Worm (Caenorhabditis elegans) whole organism, L1 larva: ENCODE data around the gene uggt-1.

ENCODE experiments used
- C16A3.4 ChIP-seq: fragments of 150-350 bp; optimal IDR thresholded peaks from 2 replicates; lab custom pipeline; 2014; ENCODE audit warnings: missing biosample characterization, missing genetic modification characterization
- C34B4.2 ChIP-seq: sonication (generic microtip); optimal IDR thresholded peaks from 2 replicates; lab custom pipeline; 2017; ENCODE audit warnings: mild to moderate bottlenecking, missing genetic modification characterization, missing compliant biosample characterization
- F16B12.6 ChIP-seq: fragments of 150-350 bp; optimal IDR thresholded peaks from 2 replicates; lab custom pipeline; 2014; ENCODE audit warnings: missing biosample characterization, missing genetic modification characterization
- Y116A8C.19 ChIP-seq: sonication (generic microtip); optimal IDR thresholded peaks from 2 replicates; lab custom pipeline; 2016; ENCODE audit warnings: missing compliant biosample characterization, missing genetic modification characterization, borderline replicate concordance
- ama-1 ChIP-seq: fragments of 150-350 bp; optimal IDR thresholded peaks from 2 replicates; lab custom pipeline; 2014
- blmp-1 ChIP-seq: fragments of 150-350 bp; optimal IDR thresholded peaks from 2 replicates; lab custom pipeline; 2014; ENCODE audit warnings: missing biosample characterization, missing genetic modification characterization
- ceh-8 ChIP-seq: fragments of 200-800 bp; sonication (Bioruptor generic); optimal IDR thresholded peaks from 2 replicates; lab custom pipeline; 2018; ENCODE audit warnings: mild to moderate bottlenecking, missing genetic modification characterization, moderate library complexity, missing compliant biosample characterization
- ceh-82 ChIP-seq, 3 experiments: fragments of 150-350 bp in 1 of 3; sonication (generic microtip) in 2 of 3; optimal IDR thresholded peaks; 2 replicates each; lab custom pipeline; 2014 to 2017; ENCODE audit warnings: missing biosample characterization in 3 of 3, missing genetic modification characterization in 3 of 3
- ces-1 ChIP-seq: fragments of 150-350 bp; optimal IDR thresholded peaks from 2 replicates; lab custom pipeline; 2014; ENCODE audit warnings: missing biosample characterization, missing genetic modification reagents, missing genetic modification characterization
- dpl-1 ChIP-seq, 3 experiments: fragments of 150-350 bp in 2 of 3; sonication (generic microtip) in 1 of 3; optimal IDR thresholded peaks; 2 replicates each; lab custom pipeline; 2014 to 2017; ENCODE audit warnings: missing biosample characterization in 3 of 3, missing genetic modification characterization in 3 of 3, missing genetic modification reagents in 3 of 3
- dsc-1 ChIP-seq: sonication (generic microtip); optimal IDR thresholded peaks from 2 replicates; lab custom pipeline; 2016; ENCODE audit warnings: mild to moderate bottlenecking, missing genetic modification characterization, missing compliant biosample characterization
- efl-3 ChIP-seq: fragments of 200-800 bp; sonication (Bioruptor generic); optimal IDR thresholded peaks from 2 replicates; lab custom pipeline; 2018; ENCODE audit warnings: mild to moderate bottlenecking, missing genetic modification characterization, missing compliant biosample characterization
- ets-5 ChIP-seq: fragments of 200-800 bp; sonication (Bioruptor generic); IDR thresholded peaks from 2 replicates; pipeline ENCODE4 v1.3.6; 2022; ENCODE audit warnings: missing genetic modification characterization, missing compliant biosample characterization
- fkh-4 ChIP-seq: sonication (generic microtip); optimal IDR thresholded peaks from 2 replicates; lab custom pipeline; 2016; ENCODE audit warnings: missing compliant biosample characterization, missing genetic modification characterization, borderline replicate concordance
- fos-1 ChIP-seq: fragments of 150-350 bp; optimal IDR thresholded peaks from 2 replicates; lab custom pipeline; 2014; ENCODE audit warnings: missing biosample characterization, missing genetic modification characterization
- irx-1 ChIP-seq: sonication (generic microtip); optimal IDR thresholded peaks from 2 replicates; lab custom pipeline; 2016; ENCODE audit warnings: missing genetic modification characterization, missing compliant biosample characterization
- lin-14 ChIP-seq: fragments of 200-800 bp; sonication (Bioruptor generic); optimal IDR thresholded peaks from 2 replicates; lab custom pipeline; 2018; ENCODE audit warnings: mild to moderate bottlenecking, missing genetic modification characterization, moderate library complexity, missing compliant biosample characterization
- lin-15B ChIP-seq: fragments of 150-350 bp; sonication (generic microtip); optimal IDR thresholded peaks from 3 replicates; lab custom pipeline; 2014; ENCODE audit warnings: missing biosample characterization, missing genetic modification characterization
- lin-35 ChIP-seq, 2 experiments: fragments of 150-350 bp; optimal IDR thresholded peaks; 2 replicates each; lab custom pipeline; 2014; ENCODE audit warnings: missing biosample characterization in 2 of 2, missing genetic modification characterization in 2 of 2, missing genetic modification reagents in 2 of 2
- lir-3 ChIP-seq: sonication (generic microtip); optimal IDR thresholded peaks from 2 replicates; lab custom pipeline; 2016; ENCODE audit warnings: mild to moderate bottlenecking, missing genetic modification characterization, moderate library complexity, missing compliant biosample characterization; ENCODE audit not compliant: poor library complexity
- lsy-2 ChIP-seq, 2 experiments: fragments of 150-350 bp; optimal IDR thresholded peaks; 2 replicates each; lab custom pipeline; 2014; ENCODE audit warnings: missing biosample characterization in 2 of 2, missing genetic modification characterization in 2 of 2
- mdl-1 ChIP-seq, 2 experiments: fragments of 150-350 bp; optimal IDR thresholded peaks; 2 replicates each; lab custom pipeline; 2014 to 2017; ENCODE audit warnings: missing biosample characterization in 2 of 2, missing genetic modification characterization in 2 of 2, inconsistent platforms in 1 of 2
- mef-2 ChIP-seq: fragments of 150-350 bp; optimal IDR thresholded peaks from 2 replicates; lab custom pipeline; 2014; ENCODE audit warnings: missing biosample characterization, missing genetic modification characterization
- mep-1 ChIP-seq: fragments of 150-350 bp; optimal IDR thresholded peaks from 2 replicates; lab custom pipeline; 2014; ENCODE audit warnings: missing biosample characterization, missing genetic modification characterization
- nhr-11 ChIP-seq: fragments of 150-350 bp; optimal IDR thresholded peaks from 2 replicates; lab custom pipeline; 2014; ENCODE audit warnings: missing biosample characterization, missing genetic modification characterization
- nhr-12 ChIP-seq: sonication (generic microtip); optimal IDR thresholded peaks from 2 replicates; lab custom pipeline; 2017; ENCODE audit warnings: missing biosample characterization, missing genetic modification characterization
- nhr-20 ChIP-seq: sonication (generic microtip); optimal IDR thresholded peaks from 2 replicates; lab custom pipeline; 2016; ENCODE audit warnings: mild to moderate bottlenecking, missing genetic modification characterization, missing compliant biosample characterization
- nhr-237 ChIP-seq: fragments of 150-350 bp; optimal IDR thresholded peaks from 2 replicates; lab custom pipeline; 2014; ENCODE audit warnings: missing biosample characterization, missing genetic modification characterization
- nhr-47 ChIP-seq: sonication (generic microtip); optimal IDR thresholded peaks from 2 replicates; lab custom pipeline; 2016; ENCODE audit warnings: mild to moderate bottlenecking, missing genetic modification characterization, moderate library complexity, missing compliant biosample characterization
- nhr-71 ChIP-seq: sonication (generic microtip); optimal IDR thresholded peaks from 2 replicates; lab custom pipeline; 2016; ENCODE audit warnings: mild to moderate bottlenecking, missing genetic modification characterization, moderate library complexity, missing compliant biosample characterization
- nhr-84 ChIP-seq: sonication (generic microtip); optimal IDR thresholded peaks from 2 replicates; lab custom pipeline; 2017; ENCODE audit warnings: missing biosample characterization, missing genetic modification characterization
- nhr-90 ChIP-seq: sonication (generic microtip); optimal IDR thresholded peaks from 2 replicates; lab custom pipeline; 2016; ENCODE audit warnings: mild to moderate bottlenecking, missing genetic modification characterization, missing compliant biosample characterization; ENCODE audit not compliant: poor library complexity
- pag-3 ChIP-seq: sonication (generic microtip); optimal IDR thresholded peaks from 2 replicates; lab custom pipeline; 2017; ENCODE audit warnings: missing genetic modification characterization, mild to moderate bottlenecking, missing compliant biosample characterization, antibody characterized with exemption, borderline replicate concordance; ENCODE audit not compliant: insufficient read depth
- pqm-1 ChIP-seq: sonication (generic microtip); optimal IDR thresholded peaks from 3 replicates; lab custom pipeline; 2017; ENCODE audit warnings: missing biosample characterization, missing genetic modification characterization
- rnt-1 ChIP-seq: sonication (generic microtip); optimal IDR thresholded peaks from 2 replicates; lab custom pipeline; 2016; ENCODE audit warnings: mild to moderate bottlenecking, missing genetic modification characterization, moderate library complexity, missing compliant biosample characterization
- skn-1 ChIP-seq: fragments of 150-350 bp; optimal IDR thresholded peaks from 2 replicates; lab custom pipeline; 2014; ENCODE audit warnings: missing biosample characterization, missing genetic modification characterization
- snu-23 ChIP-seq: sonication (generic microtip); optimal IDR thresholded peaks from 2 replicates; lab custom pipeline; 2016; ENCODE audit warnings: missing genetic modification characterization, missing compliant biosample characterization
- sox-4 ChIP-seq: sonication (generic microtip); optimal IDR thresholded peaks from 2 replicates; lab custom pipeline; 2016; ENCODE audit warnings: missing genetic modification characterization, missing compliant biosample characterization
- sup-37 ChIP-seq: fragments of 200-800 bp; sonication (Bioruptor generic); optimal IDR thresholded peaks from 2 replicates; lab custom pipeline; 2018; ENCODE audit warnings: mild to moderate bottlenecking, missing genetic modification characterization, missing compliant biosample characterization
- swsn-7 ChIP-seq: sonication (generic microtip); optimal IDR thresholded peaks from 2 replicates; lab custom pipeline; 2016; ENCODE audit warnings: missing genetic modification characterization, missing compliant biosample characterization
- unc-130 ChIP-seq: fragments of 150-350 bp; optimal IDR thresholded peaks from 2 replicates; lab custom pipeline; 2017; ENCODE audit warnings: missing biosample characterization, missing genetic modification characterization, inconsistent platforms
- unc-30 ChIP-seq: sonication (generic microtip); optimal IDR thresholded peaks from 2 replicates; lab custom pipeline; 2017; ENCODE audit warnings: missing biosample characterization, missing genetic modification characterization
- unc-62 ChIP-seq: fragments of 150-350 bp; optimal IDR thresholded peaks from 2 replicates; lab custom pipeline; 2014; ENCODE audit warnings: missing biosample characterization, missing genetic modification reagents, missing genetic modification characterization
- unc-86 ChIP-seq: sonication (generic microtip); optimal IDR thresholded peaks from 2 replicates; lab custom pipeline; 2016; ENCODE audit warnings: missing genetic modification characterization, missing compliant biosample characterization
- unc-98 ChIP-seq: fragments of 200-800 bp; sonication (Bioruptor generic); IDR thresholded peaks from 2 replicates; pipeline ENCODE4 v1.3.6; 2022; ENCODE audit warnings: missing genetic modification characterization, missing compliant biosample characterization
- zag-1 ChIP-seq: fragments of 150-350 bp; optimal IDR thresholded peaks from 2 replicates; lab custom pipeline; 2014; ENCODE audit warnings: missing biosample characterization, missing genetic modification characterization
- ztf-4 ChIP-seq: fragments of 150-350 bp; optimal IDR thresholded peaks from 2 replicates; lab custom pipeline; 2014; ENCODE audit warnings: missing biosample characterization, missing genetic modification characterization

uggt-1 gene

DNA sequence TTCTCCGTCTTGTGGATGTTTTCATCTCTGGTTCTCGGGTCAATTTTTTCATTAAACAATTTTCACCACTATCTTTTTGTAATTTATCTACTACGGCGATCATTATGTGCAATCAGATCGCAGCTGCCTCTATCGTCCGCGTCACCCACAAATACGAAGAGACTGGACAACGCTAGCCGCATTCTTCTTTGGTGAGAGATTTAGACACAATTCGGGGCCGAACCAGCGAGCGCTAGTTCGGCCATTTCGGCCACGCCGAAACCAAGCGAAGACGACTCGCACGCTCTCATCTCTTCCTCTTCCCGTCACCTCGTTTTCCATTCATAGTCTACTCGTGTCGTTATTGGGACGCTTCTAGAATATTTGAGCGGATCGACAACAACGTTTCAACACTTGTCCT, 15.0 kb downstream of the uggt-1 start, which contains the start of gene gly-12:
TSS of gene gly-12 (plus strand) at position 117 of the 400 bp plus-strand sequence.
- TF ChIP-seq nhr-12 (tag; lab: Kevin White, UChicago) (no peak), zag-1 (tag; lab: Kevin White, UChicago) (no peak), irx-1 (tag; lab: Kevin White, UChicago) (no peak), F16B12.6 (tag; lab: Kevin White, UChicago) (no peak), lin-14 (peak; percentile 84), blmp-1 (tag; lab: Kevin White, UChicago) (peak; percentile 66), ces-1 (GFP tag; lab: Kevin White, UChicago) (no peak), nhr-47 (tag; lab: Kevin White, UChicago) (peak; percentile 13), swsn-7 (tag; lab: Kevin White, UChicago) (no peak), nhr-90 (tag; lab: Kevin White, UChicago) (no peak), rnt-1 (peak; percentile 69), fos-1 (no peak), nhr-84 (no peak), ceh-82 (tag; optimal IDR thresholded peaks at IDR 0.05; lab: Kevin White, UChicago) (peak in 2 of 3 experiments; percentile 6 to 59), nhr-71 (tag; lab: Kevin White, UChicago) (peak; percentile 42), ama-1 (lab: Kevin White, UChicago) (no peak), dpl-1 (GFP tag; optimal IDR thresholded peaks at IDR 0.05; lab: Kevin White, UChicago) (peak in 1 of 3 experiments; percentile 5), dsc-1 (tag; lab: Kevin White, UChicago) (no peak), ceh-8 (GFP tag; lab: Kevin White, UChicago) (no peak), unc-130 (tag; lab: Kevin White, UChicago) (peak; percentile 25), unc-62 (GFP tag; lab: Kevin White, UChicago) (no peak), lin-35 (GFP tag; optimal IDR thresholded peaks at IDR 0.05; lab: Kevin White, UChicago) (peak; percentile 1 to 5), C16A3.4 (tag; lab: Kevin White, UChicago) (peak; percentile 2), lsy-2 (tag; optimal IDR thresholded peaks at IDR 0.05; lab: Kevin White, UChicago) (peak in 1 of 2 experiments; percentile 18), unc-30 (no peak), C34B4.2 (tag; lab: Kevin White, UChicago) (no peak), efl-3 (GFP tag; lab: Kevin White, UChicago) (no peak), skn-1 (tag; lab: Kevin White, UChicago) (peak; percentile 21), unc-98 (no peak), pqm-1 (tag; lab: Kevin White, UChicago) (no peak), sup-37 (GFP tag; lab: Kevin White, UChicago) (no peak), nhr-237 (tag; lab: Kevin White, UChicago) (no peak), mep-1 (peak; percentile 58), unc-86 (peak; percentile 43), pag-3 (tag; lab: Kevin White, UChicago) (no peak), mef-2 (tag; lab: Kevin White, UChicago) (no peak), ztf-4 (tag; lab: Kevin White, UChicago) (no peak), sox-4 (tag; lab: Kevin White, UChicago) (no peak), fkh-4 (tag; lab: Kevin White, UChicago) (no peak), mdl-1 (tag; optimal IDR thresholded peaks at IDR 0.05; lab: Kevin White, UChicago) (peak in 1 of 2 experiments; percentile 7), nhr-11 (tag; lab: Kevin White, UChicago) (no peak), Y116A8C.19 (no peak), nhr-20 (tag; lab: Kevin White, UChicago) (peak; percentile 50), lir-3 (tag; lab: Kevin White, UChicago) (no peak), lin-15B (tag; lab: Kevin White, UChicago) (no peak), snu-23 (GFP tag; lab: Kevin White, UChicago) (peak; percentile 53), ets-5 (no peak)
